Fruit fly (Drosophila melanogaster) whole organism, embryonic: ENCODE measurements around the gene ft.

ENCODE experiments used
- ATbp ChIP-seq: fragments of 200-800 bp; sonication (Bioruptor generic); optimal IDR thresholded peaks from 2 replicates; lab custom pipeline; 2017; ENCODE audit warnings: missing biosample characterization, mild to moderate bottlenecking, missing genetic modification characterization, missing genetic modification reagents
- Abd-B ChIP-seq: fragments of 200-800 bp; sonication (Bioruptor generic); optimal IDR thresholded peaks from 2 replicates; lab custom pipeline; 2018; ENCODE audit warnings: missing biosample characterization, mild to moderate bottlenecking, missing genetic modification characterization, moderate library complexity
- CG10267 ChIP-seq: fragments of 200-800 bp; sonication (Bioruptor generic); optimal IDR thresholded peaks from 2 replicates; lab custom pipeline; 2018; ENCODE audit warnings: missing biosample characterization, mild to moderate bottlenecking, missing genetic modification characterization, moderate library complexity
- CG10979 ChIP-seq: fragments of 200-800 bp; sonication (Bioruptor generic); optimal IDR thresholded peaks from 2 replicates; lab custom pipeline; 2018; ENCODE audit warnings: missing biosample characterization, mild to moderate bottlenecking, missing genetic modification characterization, moderate library complexity
- CG12391 ChIP-seq: fragments of 200-800 bp; sonication (Bioruptor generic); optimal IDR thresholded peaks from 3 replicates; lab custom pipeline; 2018; ENCODE audit warnings: missing biosample characterization, mild to moderate bottlenecking, missing genetic modification characterization, moderate library complexity
- CG14710 ChIP-seq: fragments of 200-800 bp; sonication (Bioruptor generic); optimal IDR thresholded peaks from 3 replicates; lab custom pipeline; 2019; ENCODE audit warnings: missing biosample characterization, mild to moderate bottlenecking, missing genetic modification characterization, moderate library complexity
- CG15269 ChIP-seq: fragments of 200-800 bp; sonication (Bioruptor generic); optimal IDR thresholded peaks from 2 replicates; lab custom pipeline; 2018; ENCODE audit warnings: missing biosample characterization, mild to moderate bottlenecking, missing genetic modification characterization, moderate library complexity
- CG17359 ChIP-seq: fragments of 200-800 bp; sonication (Bioruptor generic); optimal IDR thresholded peaks from 3 replicates; lab custom pipeline; 2018; ENCODE audit warnings: missing biosample characterization, mild to moderate bottlenecking, missing genetic modification characterization, moderate library complexity
- CG17612 ChIP-seq: fragments of 200-800 bp; sonication (Bioruptor generic); IDR thresholded peaks from 2 replicates; pipeline ENCODE4 v1.3.6; 2022; ENCODE audit warnings: missing biosample characterization, missing genetic modification characterization
- CG17829 ChIP-seq: fragments of 200-800 bp; optimal IDR thresholded peaks from 2 replicates; lab custom pipeline; 2019; ENCODE audit warnings: missing biosample characterization, mild to moderate bottlenecking, missing genetic modification characterization, moderate library complexity
- CG18599 ChIP-seq: fragments of 200-800 bp; sonication (Bioruptor generic); optimal IDR thresholded peaks from 3 replicates; lab custom pipeline; 2017; ENCODE audit warnings: missing biosample characterization, missing genetic modification characterization, mild to moderate bottlenecking, moderate library complexity, missing genetic modification reagents
- CG2712 ChIP-seq: fragments of 200-800 bp; optimal IDR thresholded peaks from 3 replicates; lab custom pipeline; 2019; ENCODE audit warnings: missing biosample characterization, mild to moderate bottlenecking, missing genetic modification characterization, moderate library complexity
- CG5953 ChIP-seq: fragments of 200-800 bp; sonication (Bioruptor generic); IDR thresholded peaks from 2 replicates; pipeline ENCODE4 v1.3.6; 2022; ENCODE audit warnings: missing biosample characterization, missing genetic modification characterization
- CG7745 ChIP-seq: fragments of 200-800 bp; sonication (Bioruptor generic); optimal IDR thresholded peaks from 2 replicates; lab custom pipeline; 2018; ENCODE audit warnings: missing biosample characterization, mild to moderate bottlenecking, missing genetic modification characterization, moderate library complexity
- CG8290 ChIP-seq, 3 experiments: fragments of 200-800 bp; sonication (Bioruptor generic); optimal IDR thresholded peaks; 2 replicates each; lab custom pipeline; 2016 to 2019; ENCODE audit warnings: missing biosample characterization in 3 of 3, missing genetic modification characterization in 3 of 3, mild to moderate bottlenecking in 2 of 3, moderate library complexity in 1 of 3
- CG8478 ChIP-seq: fragments of >200 bp; optimal IDR thresholded peaks from 2 replicates; lab custom pipeline; 2018
- CTCF ChIP-seq: fragments of 200-800 bp; sonication (Bioruptor generic); optimal IDR thresholded peaks from 2 replicates; lab custom pipeline; 2017; ENCODE audit warnings: missing biosample characterization, mild to moderate bottlenecking, missing genetic modification characterization, moderate library complexity
- CoRest ChIP-seq: fragments of 200-800 bp; sonication (Bioruptor generic); optimal IDR thresholded peaks from 3 replicates; lab custom pipeline; 2018; ENCODE audit warnings: missing biosample characterization, mild to moderate bottlenecking, missing genetic modification characterization, moderate library complexity
- D19A ChIP-seq: fragments of 200-800 bp; optimal IDR thresholded peaks from 3 replicates; lab custom pipeline; 2019; ENCODE audit warnings: missing biosample characterization, mild to moderate bottlenecking, missing genetic modification characterization, moderate library complexity
- Dll ChIP-seq: fragments of 200-800 bp; sonication (Bioruptor generic); IDR thresholded peaks from 4 replicates; pipeline ENCODE4 v1.3.6; 2022; ENCODE audit warnings: missing biosample characterization, missing genetic modification characterization; ENCODE audit not compliant: partially characterized antibody
- Hand ChIP-seq: fragments of 200-800 bp; sonication (Bioruptor generic); optimal IDR thresholded peaks from 2 replicates; lab custom pipeline; 2017; ENCODE audit warnings: mild to moderate bottlenecking, missing biosample characterization, missing genetic modification reagents, missing genetic modification characterization
- HmgD ChIP-seq: fragments of 200-800 bp; sonication (Bioruptor generic); optimal IDR thresholded peaks from 3 replicates; lab custom pipeline; 2016; ENCODE audit warnings: missing biosample characterization, missing genetic modification characterization
- Kr ChIP-seq: fragments of 200-800 bp; sonication (Bioruptor generic); optimal IDR thresholded peaks from 2 replicates; lab custom pipeline; 2017; ENCODE audit warnings: missing biosample characterization, mild to moderate bottlenecking, missing genetic modification characterization
- Med ChIP-seq: fragments of 200-800 bp; sonication (Bioruptor generic); peaks from one replicate; lab custom pipeline; 2016; ENCODE audit warnings: missing biosample characterization, missing genetic modification characterization, mild to moderate bottlenecking, inconsistent platforms, moderate library complexity
- Oli ChIP-seq: fragments of 200-800 bp; sonication (Bioruptor generic); optimal IDR thresholded peaks from 2 replicates; lab custom pipeline; 2018; ENCODE audit warnings: missing biosample characterization, mild to moderate bottlenecking, missing genetic modification characterization, moderate library complexity
- Ptx1 ChIP-seq: fragments of 200-800 bp; sonication (Bioruptor generic); IDR thresholded peaks from 2 replicates; pipeline ENCODE4 v1.3.6; 2022; ENCODE audit warnings: missing biosample characterization, missing genetic modification characterization
- Sox100B ChIP-seq: fragments of 200-800 bp; sonication (Bioruptor generic); optimal IDR thresholded peaks from 3 replicates; lab custom pipeline; 2018; ENCODE audit warnings: missing biosample characterization, mild to moderate bottlenecking, missing genetic modification characterization
- ab ChIP-seq: fragments of 200-800 bp; sonication (Bioruptor generic); optimal IDR thresholded peaks from 2 replicates; lab custom pipeline; 2016; ENCODE audit warnings: missing biosample characterization, missing genetic modification characterization
- ash1 ChIP-seq: fragments of 200-800 bp; sonication (Bioruptor generic); optimal IDR thresholded peaks from 2 replicates; lab custom pipeline; 2018; ENCODE audit warnings: missing biosample characterization, mild to moderate bottlenecking, missing genetic modification characterization
- bsh ChIP-seq, 2 experiments: fragments of 200-800 bp; sonication (Bioruptor generic); optimal IDR thresholded peaks; 2 replicates each; lab custom pipeline; 2017 to 2018; ENCODE audit warnings: mild to moderate bottlenecking in 2 of 2, missing biosample characterization in 2 of 2, missing genetic modification characterization in 2 of 2, moderate library complexity in 1 of 2
- fd96Cb ChIP-seq: fragments of 200-800 bp; sonication (Bioruptor generic); optimal IDR thresholded peaks from 2 replicates; lab custom pipeline; 2018; ENCODE audit warnings: missing biosample characterization, mild to moderate bottlenecking, missing genetic modification characterization, moderate library complexity
- gem ChIP-seq: fragments of 200-800 bp; sonication (Bioruptor generic); optimal IDR thresholded peaks from 2 replicates; lab custom pipeline; 2019; ENCODE audit warnings: missing biosample characterization, mild to moderate bottlenecking, missing genetic modification characterization, moderate library complexity
- kay ChIP-seq: fragments of 200-800 bp; sonication (Bioruptor generic); optimal IDR thresholded peaks from 2 replicates; lab custom pipeline; 2016; ENCODE audit warnings: missing biosample characterization, missing genetic modification characterization
- nmo ChIP-seq: fragments of 200-800 bp; sonication (Bioruptor generic); optimal IDR thresholded peaks from 2 replicates; lab custom pipeline; 2018; ENCODE audit warnings: missing biosample characterization, mild to moderate bottlenecking, missing genetic modification characterization, moderate library complexity
- pan ChIP-seq, 4 experiments: fragments of >200 bp in 3 of 4; fragments of 200-800 bp in 1 of 4; sonication (Bioruptor generic) in 1 of 4; optimal IDR thresholded peaks in 3 of 4; IDR thresholded peaks in 1 of 4; 2 replicates each; pipeline versions ENCODE4 v1.3.6 to Lab custom; 2017 to 2022; ENCODE audit warnings: missing biosample characterization in 2 of 4, missing genetic modification characterization in 2 of 4, mixed read lengths in 1 of 4
- phol ChIP-seq: fragments of 200-800 bp; sonication (Bioruptor generic); optimal IDR thresholded peaks from 3 replicates; lab custom pipeline; 2018; ENCODE audit warnings: missing biosample characterization, mild to moderate bottlenecking, missing genetic modification characterization, moderate library complexity
- row ChIP-seq: fragments of 200-800 bp; sonication (Bioruptor generic); IDR thresholded peaks from 3 replicates; pipeline ENCODE4 v1.3.6; 2022; ENCODE audit warnings: missing biosample characterization, missing genetic modification characterization
- sens ChIP-seq: fragments of 200-800 bp; sonication (Bioruptor generic); peaks from one replicate; lab custom pipeline; 2016; ENCODE audit warnings: missing biosample characterization, missing genetic modification characterization
- stc ChIP-seq: fragments of 200-800 bp; sonication (Bioruptor generic); IDR thresholded peaks from 2 replicates; pipeline ENCODE4 v1.3.6; 2022; ENCODE audit warnings: missing biosample characterization, missing genetic modification characterization
- unpg ChIP-seq: fragments of 200-800 bp; sonication (Bioruptor generic); optimal IDR thresholded peaks from 3 replicates; lab custom pipeline; 2018; ENCODE audit warnings: missing biosample characterization, mild to moderate bottlenecking, missing genetic modification characterization, moderate library complexity
- zfh1 ChIP-seq: fragments of 200-800 bp; sonication (Bioruptor generic); IDR thresholded peaks from 3 replicates; pipeline ENCODE4 v1.3.6; 2022; ENCODE audit warnings: missing biosample characterization, missing genetic modification characterization

Gene ft

dm6 chr2L:4185269-4186024 is 36.1 kb downstream of the ft start (continued):
- TF ChIP-seq row, result peak; percentile 73
- no peak for TF ChIP-seq CTCF
- peak; percentile 3 for TF ChIP-seq nmo (GFP tag; lab: Kevin White, UChicago)
- peak; percentile 11 for TF ChIP-seq Abd-B (GFP tag; lab: Kevin White, UChicago)
- TF ChIP-seq CoRest (tag; lab: Kevin White, UChicago), result peak; percentile 7
- 0 out of 3 replicates have a peak, but pooled peaks have one; percentile 42 for TF ChIP-seq zfh1 (GFP tag; lab: Robert Waterston, UW)
- peak; percentile 48 for TF ChIP-seq CG10979 (tag; lab: Kevin White, UChicago)
- peak; percentile 26 for TF ChIP-seq fd96Cb (tag; lab: Kevin White, UChicago)
- peak; percentile 9 for TF ChIP-seq unpg (GFP tag; lab: Kevin White, UChicago)
- peak; percentile 3 for TF ChIP-seq CG15269 (tag; lab: Kevin White, UChicago)
- peak; percentile 6 for TF ChIP-seq ATbp (GFP tag; lab: Kevin White, UChicago)
- peak; percentile 1 for TF ChIP-seq CG10267 (tag; lab: Kevin White, UChicago)
- peak in 1 of 2 experiments; percentile 20 for TF ChIP-seq bsh (GFP tag; optimal IDR thresholded peaks at IDR 0.05; lab: Kevin White, UChicago)
- peak; percentile 6; the same call in 1 of the 2 replicates for TF ChIP-seq stc (GFP tag; lab: Robert Waterston, UW)
- no peak for TF ChIP-seq Hand (GFP tag; lab: Kevin White, UChicago)
- TF ChIP-seq Oli (tag; lab: Kevin White, UChicago), result peak; percentile 21
- peak; percentile 36 for TF ChIP-seq CG2712 (tag; lab: Kevin White, UChicago)
- TF ChIP-seq Sox100B (GFP tag; lab: Kevin White, UChicago), result peak; percentile 37
- TF ChIP-seq HmgD (GFP tag; lab: Kevin White, UChicago), result no peak
- peak; percentile 28; the same call in 1 of the 2 replicates for TF ChIP-seq Ptx1 (GFP tag; lab: Robert Waterston, UW)
- no peak for TF ChIP-seq CG8478 (lab: Kevin White, UChicago)
- peak; percentile 6 for TF ChIP-seq CG18599 (GFP tag; lab: Kevin White, UChicago)
- TF ChIP-seq CG14710, result peak; percentile 17
- no peak for TF ChIP-seq pan (optimal IDR thresholded peaks at IDR 0.05; lab: Kevin White, UChicago)
- peak in 1 of 2 experiments; percentile 52 for TF ChIP-seq pan (GFP tag; optimal IDR thresholded peaks at IDR 0.05 in 1 of 2, IDR thresholded peaks at IDR 0.05 in 1 of 2)
- peak; percentile 36 for TF ChIP-seq phol (tag; lab: Kevin White, UChicago)
- peak; percentile 38 for TF ChIP-seq CG17359
- peak; percentile 82 for TF ChIP-seq Med (GFP tag; lab: Kevin White, UChicago)
- peak; percentile 27 for TF ChIP-seq CG12391
- peak; percentile 95 for TF ChIP-seq D19A
- TF ChIP-seq gem (tag; lab: Kevin White, UChicago), result peak; percentile 45
- peak; percentile 32 for TF ChIP-seq CG17829 (tag; lab: Kevin White, UChicago)
- no peak for TF ChIP-seq ash1 (GFP tag; lab: Kevin White, UChicago)

dm6 chr2L:4179960-4180359 is 41.6 kb downstream of the ft start:
- no peak for TF ChIP-seq kay
- TF ChIP-seq sens (GFP tag; lab: Kevin White, UChicago), result peak; percentile 42
- peak; percentile 31; the same call in 1 of the 2 replicates for TF ChIP-seq CG5953
- no peak for TF ChIP-seq ab (GFP tag; lab: Kevin White, UChicago)

dm6 chr2L:4179386-4179785 is 42.2 kb downstream of the ft start:
- TF ChIP-seq Kr (GFP tag; lab: Kevin White, UChicago), result no peak
- TF ChIP-seq Dll (GFP tag; lab: Robert Waterston, UW), result no peak
- TF ChIP-seq CG8290 (GFP tag; optimal IDR thresholded peaks at IDR 0.05; lab: Kevin White, UChicago), result peak; percentile 99
- peak in 1 of 2 experiments; percentile 86 for TF ChIP-seq CG8290 (tag; optimal IDR thresholded peaks at IDR 0.05; lab: Kevin White, UChicago)
- TF ChIP-seq CG7745 (tag; lab: Kevin White, UChicago), result no peak
- TF ChIP-seq CG17612 (GFP tag; lab: Robert Waterston, UW), result peak; percentile 96
